Worm (Caenorhabditis elegans) whole organism, mixed stage, embryonic: Measurements from ENCODE around the gene fkh-7.

Experiments
- ceh-39 ChIP-seq: fragments of 150-350 bp; optimal IDR thresholded peaks from 2 replicates; lab custom pipeline; 2014; ENCODE audit warnings: missing biosample characterization, missing genetic modification characterization
- ceh-43 ChIP-seq: fragments of 200-800 bp; sonication (Bioruptor generic); optimal IDR thresholded peaks from 2 replicates; lab custom pipeline; 2018; ENCODE audit warnings: mild to moderate bottlenecking, missing genetic modification characterization, moderate library complexity, missing compliant biosample characterization
- mab-5 ChIP-seq: fragments of 150-350 bp; optimal IDR thresholded peaks from 2 replicates; lab custom pipeline; 2014; ENCODE audit warnings: missing biosample characterization, missing genetic modification characterization
- nhr-237 ChIP-seq: fragments of 150-350 bp; optimal IDR thresholded peaks from 2 replicates; lab custom pipeline; 2014; ENCODE audit warnings: missing biosample characterization, missing genetic modification characterization
- sptf-1 ChIP-seq: sonication (generic microtip); optimal IDR thresholded peaks from 2 replicates; lab custom pipeline; 2017; ENCODE audit warnings: mild to moderate bottlenecking, missing genetic modification characterization, moderate library complexity, missing compliant biosample characterization
- ztf-11 ChIP-seq: fragments of 150-350 bp; optimal IDR thresholded peaks from 2 replicates; lab custom pipeline; 2014; ENCODE audit warnings: missing biosample characterization, missing genetic modification characterization

- TF ChIP-seq mab-5 (no peak), ceh-43 (GFP tag; lab: Kevin White, UChicago) (no peak), sptf-1 (tag; lab: Kevin White, UChicago) (no peak), ztf-11 (tag; lab: Kevin White, UChicago) (no peak), ceh-39 (tag; lab: Kevin White, UChicago) (no peak), nhr-237 (tag; lab: Kevin White, UChicago) (no peak)
Observed at ce11 chrIV:5564293-5564692, 20.2 kb upstream of the fkh-7 start.
